Fruit fly (Drosophila melanogaster) whole organism, pupa: ENCODE results near the gene CG18649.

Experiments used
- CG10348 ChIP-seq: fragments of 200-800 bp; sonication (Bioruptor generic); IDR thresholded peaks from 2 replicates; pipeline ENCODE4 v1.3.6; 2022; ENCODE audit warnings: missing biosample characterization, missing genetic modification characterization
- CG17806 ChIP-seq: fragments of 200-800 bp; sonication (Bioruptor generic); optimal IDR thresholded peaks from 2 replicates; lab custom pipeline; 2018; ENCODE audit warnings: missing biosample characterization, mild to moderate bottlenecking, missing genetic modification characterization, moderate library complexity
- D1 ChIP-seq: fragments of 200-800 bp; sonication (Bioruptor generic); optimal IDR thresholded peaks from 2 replicates; lab custom pipeline; 2018; ENCODE audit warnings: missing biosample characterization, mild to moderate bottlenecking, missing genetic modification characterization, moderate library complexity
- rn ChIP-seq: fragments of 200-800 bp; sonication (Bioruptor generic); IDR thresholded peaks from 2 replicates; pipeline ENCODE4 v1.3.6; 2022; ENCODE audit warnings: missing biosample characterization, missing genetic modification characterization

- TF ChIP-seq CG17806 (tag; lab: Kevin White, UChicago) (no peak), rn (no peak), CG10348 (GFP tag; lab: Robert Waterston, UW) (no peak), D1 (no peak)
These were observed 36.1 kb upstream of the CG18649 start for dm6 chr3L:15089887-15090679.
